Fruit fly (Drosophila melanogaster) whole organism, prepupa: Measurements from ENCODE around the gene Coprox.

ENCODE experiments used
- Blimp-1 ChIP-seq: fragments of 200-800 bp; sonication (Bioruptor generic); optimal IDR thresholded peaks from 3 replicates; lab custom pipeline; 2017; ENCODE audit warnings: missing biosample characterization, missing genetic modification characterization, mild to moderate bottlenecking, moderate library complexity, missing genetic modification reagents
- CG10669 ChIP-seq: fragments of 200-800 bp; sonication (Bioruptor generic); optimal IDR thresholded peaks from 3 replicates; lab custom pipeline; 2018; ENCODE audit warnings: missing biosample characterization, mild to moderate bottlenecking, missing genetic modification characterization, moderate library complexity
- CG11294 ChIP-seq: fragments of 200-800 bp; sonication (Bioruptor generic); IDR thresholded peaks from 2 replicates; pipeline ENCODE4 v1.3.6; 2022; ENCODE audit warnings: missing biosample characterization, missing genetic modification characterization
- CG15336 ChIP-seq: fragments of 200-800 bp; sonication (Bioruptor generic); IDR thresholded peaks from 2 replicates; pipeline ENCODE4 v1.3.6; 2022; ENCODE audit warnings: missing biosample characterization, missing genetic modification characterization
- CG1621 ChIP-seq: fragments of 200-800 bp; sonication (Bioruptor generic); optimal IDR thresholded peaks from 3 replicates; lab custom pipeline; 2018; ENCODE audit warnings: missing biosample characterization, mild to moderate bottlenecking, missing genetic modification characterization
- CG16779 ChIP-seq: fragments of 200-800 bp; sonication (Bioruptor generic); optimal IDR thresholded peaks from 3 replicates; lab custom pipeline; 2017; ENCODE audit warnings: missing biosample characterization, mild to moderate bottlenecking, missing genetic modification characterization
- CG3032 ChIP-seq: fragments of 200-800 bp; optimal IDR thresholded peaks from 2 replicates; lab custom pipeline; 2019; ENCODE audit warnings: missing biosample characterization, mild to moderate bottlenecking, missing genetic modification characterization, moderate library complexity
- CG31627 ChIP-seq: fragments of 200-800 bp; sonication (Bioruptor generic); optimal IDR thresholded peaks from 3 replicates; lab custom pipeline; 2016; ENCODE audit warnings: missing biosample characterization, missing genetic modification characterization
- CG3919 ChIP-seq: fragments of 200-800 bp; sonication (Bioruptor generic); optimal IDR thresholded peaks from 3 replicates; lab custom pipeline; 2016; ENCODE audit warnings: missing biosample characterization, missing genetic modification characterization
- CG4318 ChIP-seq: fragments of 200-800 bp; sonication (Bioruptor generic); optimal IDR thresholded peaks from 3 replicates; lab custom pipeline; 2017; ENCODE audit warnings: missing biosample characterization, mild to moderate bottlenecking, missing genetic modification characterization
- CG6163 ChIP-seq: fragments of 200-800 bp; sonication (Bioruptor generic); IDR thresholded peaks from 3 replicates; pipeline ENCODE4 v1.3.6; 2022; ENCODE audit warnings: missing biosample characterization, missing genetic modification characterization
- CG6276 ChIP-seq: fragments of 200-800 bp; sonication (Bioruptor generic); optimal IDR thresholded peaks from 2 replicates; lab custom pipeline; 2017; ENCODE audit warnings: missing biosample characterization, mild to moderate bottlenecking, missing genetic modification characterization
- CG6792 ChIP-seq: fragments of 200-800 bp; sonication (Bioruptor generic); optimal IDR thresholded peaks from 3 replicates; lab custom pipeline; 2016; ENCODE audit warnings: missing biosample characterization, missing genetic modification characterization
- CG6808 ChIP-seq: fragments of 200-800 bp; sonication (Bioruptor generic); optimal IDR thresholded peaks from 3 replicates; lab custom pipeline; 2017; ENCODE audit warnings: missing biosample characterization, missing genetic modification characterization, mild to moderate bottlenecking, moderate library complexity, missing genetic modification reagents
- CG7368 ChIP-seq: fragments of 200-800 bp; sonication (Bioruptor generic); optimal IDR thresholded peaks from 3 replicates; lab custom pipeline; 2016; ENCODE audit warnings: missing biosample characterization, missing genetic modification characterization
- CG8319 ChIP-seq: fragments of 200-800 bp; sonication (Bioruptor generic); optimal IDR thresholded peaks from 3 replicates; lab custom pipeline; 2016; ENCODE audit warnings: missing biosample characterization, missing genetic modification characterization
- CG8632 ChIP-seq: fragments of 200-800 bp; sonication (Bioruptor generic); optimal IDR thresholded peaks from 3 replicates; lab custom pipeline; 2016; ENCODE audit warnings: missing biosample characterization, missing genetic modification characterization
- CG9139 ChIP-seq: fragments of 200-800 bp; sonication (Bioruptor generic); optimal IDR thresholded peaks from 3 replicates; lab custom pipeline; 2017; ENCODE audit warnings: missing biosample characterization, mild to moderate bottlenecking, missing genetic modification characterization
- Eip75B ChIP-seq: fragments of 200-800 bp; sonication (Bioruptor generic); optimal IDR thresholded peaks from 3 replicates; lab custom pipeline; 2016; ENCODE audit warnings: missing biosample characterization, missing genetic modification characterization
- Eip78C ChIP-seq: fragments of 200-800 bp; sonication (Bioruptor generic); peaks from one replicate; lab custom pipeline; 2016; ENCODE audit warnings: missing biosample characterization, missing genetic modification characterization
- Eip93F ChIP-seq: fragments of 200-800 bp; sonication (Bioruptor generic); optimal IDR thresholded peaks from 2 replicates; lab custom pipeline; 2016; ENCODE audit warnings: missing biosample characterization, mild to moderate bottlenecking, missing genetic modification characterization
- Ets21C ChIP-seq: fragments of 200-800 bp; sonication (Bioruptor generic); optimal IDR thresholded peaks from 3 replicates; lab custom pipeline; 2016; ENCODE audit warnings: missing biosample characterization, missing genetic modification characterization
- Ets96B ChIP-seq: fragments of 200-800 bp; optimal IDR thresholded peaks from 2 replicates; lab custom pipeline; 2019; ENCODE audit warnings: missing biosample characterization, mild to moderate bottlenecking, missing genetic modification characterization, moderate library complexity
- Hr38 ChIP-seq: sonication (Bioruptor generic); optimal IDR thresholded peaks from 2 replicates; lab custom pipeline; 2016; ENCODE audit warnings: missing biosample characterization, missing genetic modification characterization
- Hr39 ChIP-seq: fragments of 200-800 bp; sonication (Bioruptor generic); optimal IDR thresholded peaks from 2 replicates; lab custom pipeline; 2016; ENCODE audit warnings: missing biosample characterization, missing genetic modification characterization
- Lpt ChIP-seq: fragments of 200-800 bp; sonication (Bioruptor generic); optimal IDR thresholded peaks from 3 replicates; lab custom pipeline; 2016; ENCODE audit warnings: missing biosample characterization, missing genetic modification characterization
- Met ChIP-seq: fragments of 200-800 bp; sonication (Bioruptor generic); optimal IDR thresholded peaks from 3 replicates; lab custom pipeline; 2016; ENCODE audit warnings: missing biosample characterization, missing genetic modification characterization
- OdsH ChIP-seq: fragments of 200-800 bp; sonication (Bioruptor generic); optimal IDR thresholded peaks from 3 replicates; lab custom pipeline; 2016; ENCODE audit warnings: missing biosample characterization, missing genetic modification characterization
- Smox ChIP-seq: fragments of 200-800 bp; sonication (Bioruptor generic); optimal IDR thresholded peaks from 3 replicates; lab custom pipeline; 2016; ENCODE audit warnings: missing biosample characterization, missing genetic modification characterization
- Sox102F ChIP-seq: fragments of 200-800 bp; sonication (Bioruptor generic); optimal IDR thresholded peaks from 2 replicates; lab custom pipeline; 2016; ENCODE audit warnings: missing biosample characterization, mild to moderate bottlenecking, missing genetic modification characterization
- Sox14 ChIP-seq: fragments of 200-800 bp; sonication (Bioruptor generic); optimal IDR thresholded peaks from 3 replicates; lab custom pipeline; 2016; ENCODE audit warnings: missing biosample characterization, missing genetic modification characterization
- Sox15 ChIP-seq: fragments of 200-800 bp; sonication (Bioruptor generic); optimal IDR thresholded peaks from 3 replicates; lab custom pipeline; 2016; ENCODE audit warnings: missing biosample characterization, missing genetic modification characterization
- acj6 ChIP-seq: fragments of 200-800 bp; sonication (Bioruptor generic); optimal IDR thresholded peaks from 3 replicates; lab custom pipeline; 2016; ENCODE audit warnings: missing biosample characterization, missing genetic modification characterization
- cyc ChIP-seq: fragments of 200-800 bp; sonication (Bioruptor generic); optimal IDR thresholded peaks from 3 replicates; lab custom pipeline; 2016; ENCODE audit warnings: missing biosample characterization, missing genetic modification characterization
- dac ChIP-seq: fragments of 200-800 bp; sonication (Bioruptor generic); optimal IDR thresholded peaks from 2 replicates; lab custom pipeline; 2017; ENCODE audit warnings: missing biosample characterization, mild to moderate bottlenecking, missing genetic modification characterization
- eg ChIP-seq: fragments of 200-800 bp; sonication (Bioruptor generic); IDR thresholded peaks from 3 replicates; pipeline ENCODE4 v1.3.6; 2022; ENCODE audit warnings: missing biosample characterization, missing genetic modification characterization
- esn ChIP-seq: fragments of 200-800 bp; sonication (Bioruptor generic); optimal IDR thresholded peaks from 2 replicates; lab custom pipeline; 2016; ENCODE audit warnings: missing biosample characterization, mild to moderate bottlenecking, missing genetic modification characterization, moderate library complexity
- fd59A ChIP-seq: fragments of 200-800 bp; sonication (Bioruptor generic); optimal IDR thresholded peaks from 2 replicates; lab custom pipeline; 2017; ENCODE audit warnings: missing biosample characterization, mild to moderate bottlenecking, missing genetic modification characterization, missing genetic modification reagents
- fd85E ChIP-seq: fragments of 200-800 bp; sonication (Bioruptor generic); optimal IDR thresholded peaks from 3 replicates; lab custom pipeline; 2016; ENCODE audit warnings: missing biosample characterization, missing genetic modification characterization
- fkh ChIP-seq: fragments of 200-800 bp; sonication (Bioruptor generic); optimal IDR thresholded peaks from 3 replicates; lab custom pipeline; 2017; ENCODE audit warnings: missing biosample characterization, mild to moderate bottlenecking, missing genetic modification characterization, moderate library complexity
- lz ChIP-seq: fragments of 200-800 bp; sonication (Bioruptor generic); optimal IDR thresholded peaks from 3 replicates; lab custom pipeline; 2016; ENCODE audit warnings: missing biosample characterization, missing genetic modification characterization
- net ChIP-seq: fragments of 200-800 bp; sonication (Bioruptor generic); optimal IDR thresholded peaks from 3 replicates; lab custom pipeline; 2016; ENCODE audit warnings: missing biosample characterization, missing genetic modification characterization
- pdm3 ChIP-seq: fragments of 200-800 bp; sonication (Bioruptor generic); optimal IDR thresholded peaks from 3 replicates; lab custom pipeline; 2016; ENCODE audit warnings: missing biosample characterization, missing genetic modification characterization
- salr ChIP-seq, 2 experiments: fragments of 200-800 bp; sonication (Bioruptor generic); optimal IDR thresholded peaks; 3 replicates each; lab custom pipeline; 2016 to 2018; ENCODE audit warnings: missing biosample characterization in 2 of 2, missing genetic modification characterization in 2 of 2, mild to moderate bottlenecking in 1 of 2
- spab ChIP-seq: fragments of 200-800 bp; sonication (Bioruptor generic); optimal IDR thresholded peaks from 2 replicates; lab custom pipeline; 2017; ENCODE audit warnings: missing biosample characterization, mild to moderate bottlenecking, missing genetic modification characterization, missing genetic modification reagents
- ss ChIP-seq, 2 experiments: fragments of 200-800 bp; sonication (Bioruptor generic); optimal IDR thresholded peaks; 2 replicates in 1 of 2; 3 replicates in 1 of 2; lab custom pipeline; 2017 to 2018; ENCODE audit warnings: mild to moderate bottlenecking in 2 of 2, missing biosample characterization in 2 of 2, missing genetic modification characterization in 2 of 2, moderate library complexity in 1 of 2
- svp ChIP-seq: fragments of 200-800 bp; sonication (Bioruptor generic); peaks from one replicate; lab custom pipeline; 2016; ENCODE audit warnings: missing biosample characterization, missing genetic modification characterization
- topi ChIP-seq: fragments of 200-800 bp; sonication (Bioruptor generic); optimal IDR thresholded peaks from 3 replicates; lab custom pipeline; 2016; ENCODE audit warnings: missing biosample characterization, missing genetic modification characterization

Coprox gene

dm6 chr2L:6921360-6922090 is 42.7 kb upstream of the Coprox start:
- TF ChIP-seq CG3919 (no peak), Met (peak; percentile 41), CG7368 (GFP tag; lab: Kevin White, UChicago) (no peak), dac (GFP tag; lab: Kevin White, UChicago) (no peak), Ets96B (tag; lab: Kevin White, UChicago) (no peak), CG4318 (GFP tag; lab: Kevin White, UChicago) (no peak), spab (no peak), pdm3 (GFP tag; lab: Kevin White, UChicago) (no peak), CG10669 (GFP tag; lab: Kevin White, UChicago) (no peak), CG16779 (tag; lab: Kevin White, UChicago) (no peak), net (GFP tag; lab: Kevin White, UChicago) (no peak), CG6792 (GFP tag; lab: Kevin White, UChicago) (no peak), CG6276 (GFP tag; lab: Kevin White, UChicago) (peak; percentile 21), Eip78C (GFP tag; lab: Kevin White, UChicago) (peak; percentile 69), eg (no peak), Ets21C (GFP tag; lab: Kevin White, UChicago) (no peak), svp (peak; percentile 47), Hr39 (GFP tag; lab: Kevin White, UChicago) (no peak), CG11294 (GFP tag; lab: Robert Waterston, UW) (no peak), Lpt (no peak), fkh (GFP tag; lab: Kevin White, UChicago) (peak; percentile 28), topi (peak; percentile 5), Blimp-1 (GFP tag; lab: Kevin White, UChicago) (no peak), salr (GFP tag; optimal IDR thresholded peaks at IDR 0.05; lab: Kevin White, UChicago) (peak in 1 of 2 experiments; percentile 13), CG9139 (GFP tag; lab: Kevin White, UChicago) (peak; percentile 4), CG15336 (GFP tag; lab: Robert Waterston, UW) (no peak), Smox (no peak), CG8632 (GFP tag; lab: Kevin White, UChicago) (no peak), CG6808 (peak; percentile 10), Eip75B (GFP tag; lab: Kevin White, UChicago) (peak; percentile 26), Eip93F (GFP tag; lab: Kevin White, UChicago) (no peak), ss (GFP tag; optimal IDR thresholded peaks at IDR 0.05; lab: Kevin White, UChicago) (peak in 1 of 2 experiments; percentile 45), lz (GFP tag; lab: Kevin White, UChicago) (peak; percentile 22), fd85E (no peak), CG6163 (GFP tag; lab: Robert Waterston, UW) (peak; percentile 22; the same call in 1 of the 3 replicates), CG1621 (tag; lab: Kevin White, UChicago) (no peak), esn (peak; percentile 26), Sox14 (GFP tag; lab: Kevin White, UChicago) (peak; percentile 34), CG31627 (no peak)

- peak; percentile 49 for TF ChIP-seq CG8319
- peak; percentile 41 for TF ChIP-seq Hr38 (GFP tag; lab: Kevin White, UChicago)
- no peak for TF ChIP-seq net (GFP tag; lab: Kevin White, UChicago)
- TF ChIP-seq Hr39 (GFP tag; lab: Kevin White, UChicago) = peak; percentile 77
- TF ChIP-seq fkh (GFP tag; lab: Kevin White, UChicago) = no peak
- TF ChIP-seq CG6792 (GFP tag; lab: Kevin White, UChicago) = peak; percentile 81
- no peak; the same call in 1 of the 2 replicates for TF ChIP-seq CG11294 (GFP tag; lab: Robert Waterston, UW)
- no peak for TF ChIP-seq CG3919
- peak; percentile 78 for TF ChIP-seq CG3032
- no peak for TF ChIP-seq fd59A (GFP tag; lab: Kevin White, UChicago)
- TF ChIP-seq OdsH (GFP tag; lab: Kevin White, UChicago) = peak; percentile 83
- peak; percentile 69 for TF ChIP-seq cyc
- peak; percentile 70 for TF ChIP-seq Lpt
- TF ChIP-seq CG10669 (GFP tag; lab: Kevin White, UChicago) = peak; percentile 80
- TF ChIP-seq CG16779 (tag; lab: Kevin White, UChicago) = no peak
- peak; percentile 48 for TF ChIP-seq Sox15
- no peak for TF ChIP-seq Sox102F (GFP tag; lab: Kevin White, UChicago)
- peak; percentile 81 for TF ChIP-seq topi
- TF ChIP-seq CG15336 (GFP tag; lab: Robert Waterston, UW) = peak; percentile 92
- TF ChIP-seq eg = no peak; the same call in 2 of the 3 replicates
- peak; percentile 83 for TF ChIP-seq acj6
- TF ChIP-seq CG9139 (GFP tag; lab: Kevin White, UChicago) = peak; percentile 51
- TF ChIP-seq CG6808 = peak; percentile 68
These were observed 42.0 kb upstream of the Coprox start for dm6 chr2L:6922091-6922753.
